Worm (Caenorhabditis elegans): ENCODE measurements around the gene F35C11.7.

- TF ChIP-seq B0035.1 (tag; optimal IDR thresholded peaks at IDR 0.05) (no peak), sptf-2 (GFP tag; optimal IDR thresholded peaks at IDR 0.05) (no peak), nhr-90 (tag; optimal IDR thresholded peaks at IDR 0.05) (no peak), ZK185.1 (tag; optimal IDR thresholded peaks at IDR 0.05; ENCODE audit: poor library complexity, severe bottlenecking) (no peak), hmg-20 (GFP tag; IDR thresholded peaks at IDR 0.05) (no peak), chd-7 (tag; optimal IDR thresholded peaks at IDR 0.05) (no peak), F57C9.4 (tag; optimal IDR thresholded peaks at IDR 0.05) (no peak), nhr-120 (GFP tag; IDR thresholded peaks at IDR 0.05) (no peak), nfya-1 (tag; optimal IDR thresholded peaks at IDR 0.05; ENCODE audit: borderline replicate concordance, insufficient read depth) (no peak), F55B11.4 (tag; optimal IDR thresholded peaks at IDR 0.05; ENCODE audit: borderline replicate concordance, insufficient read depth) (no peak)
Measured at ce11 chrII:8216433-8216832, 39.7 kb upstream of the F35C11.7 start, which contains the start of gene M110.3.
